Fruit fly (Drosophila melanogaster) whole organism, prepupa: Measurements from ENCODE around the gene CG32148.

Experiments used
- Blimp-1 ChIP-seq: fragments of 200-800 bp; sonication (Bioruptor generic); optimal IDR thresholded peaks from 3 replicates; lab custom pipeline; 2017; ENCODE audit warnings: missing biosample characterization, missing genetic modification characterization, mild to moderate bottlenecking, moderate library complexity, missing genetic modification reagents
- CG10631 ChIP-seq: fragments of 200-800 bp; sonication (Bioruptor generic); optimal IDR thresholded peaks from 2 replicates; lab custom pipeline; 2016; ENCODE audit warnings: missing biosample characterization, missing genetic modification characterization
- CG10669 ChIP-seq: fragments of 200-800 bp; sonication (Bioruptor generic); optimal IDR thresholded peaks from 3 replicates; lab custom pipeline; 2018; ENCODE audit warnings: missing biosample characterization, mild to moderate bottlenecking, missing genetic modification characterization, moderate library complexity
- CG11294 ChIP-seq: fragments of 200-800 bp; sonication (Bioruptor generic); IDR thresholded peaks from 2 replicates; pipeline ENCODE4 v1.3.6; 2022; ENCODE audit warnings: missing biosample characterization, missing genetic modification characterization
- CG11762 ChIP-seq: fragments of 200-800 bp; sonication (Bioruptor generic); optimal IDR thresholded peaks from 3 replicates; lab custom pipeline; 2016; ENCODE audit warnings: missing biosample characterization, missing genetic modification characterization; ENCODE audit not compliant: insufficient read depth
- CG15336 ChIP-seq: fragments of 200-800 bp; sonication (Bioruptor generic); IDR thresholded peaks from 2 replicates; pipeline ENCODE4 v1.3.6; 2022; ENCODE audit warnings: missing biosample characterization, missing genetic modification characterization
- CG1621 ChIP-seq: fragments of 200-800 bp; sonication (Bioruptor generic); optimal IDR thresholded peaks from 3 replicates; lab custom pipeline; 2018; ENCODE audit warnings: missing biosample characterization, mild to moderate bottlenecking, missing genetic modification characterization
- CG16779 ChIP-seq: fragments of 200-800 bp; sonication (Bioruptor generic); optimal IDR thresholded peaks from 3 replicates; lab custom pipeline; 2017; ENCODE audit warnings: missing biosample characterization, mild to moderate bottlenecking, missing genetic modification characterization
- CG3032 ChIP-seq: fragments of 200-800 bp; optimal IDR thresholded peaks from 2 replicates; lab custom pipeline; 2019; ENCODE audit warnings: missing biosample characterization, mild to moderate bottlenecking, missing genetic modification characterization, moderate library complexity
- CG31627 ChIP-seq: fragments of 200-800 bp; sonication (Bioruptor generic); optimal IDR thresholded peaks from 3 replicates; lab custom pipeline; 2016; ENCODE audit warnings: missing biosample characterization, missing genetic modification characterization
- CG32006 ChIP-seq: fragments of 200-800 bp; sonication (Bioruptor generic); optimal IDR thresholded peaks from 3 replicates; lab custom pipeline; 2017; ENCODE audit warnings: missing biosample characterization, mild to moderate bottlenecking, missing genetic modification characterization
- CG34406 ChIP-seq: fragments of 200-800 bp; sonication (Bioruptor generic); optimal IDR thresholded peaks from 3 replicates; lab custom pipeline; 2016; ENCODE audit warnings: missing biosample characterization, missing genetic modification characterization
- CG3919 ChIP-seq: fragments of 200-800 bp; sonication (Bioruptor generic); optimal IDR thresholded peaks from 3 replicates; lab custom pipeline; 2016; ENCODE audit warnings: missing biosample characterization, missing genetic modification characterization
- CG6163 ChIP-seq: fragments of 200-800 bp; sonication (Bioruptor generic); IDR thresholded peaks from 3 replicates; pipeline ENCODE4 v1.3.6; 2022; ENCODE audit warnings: missing biosample characterization, missing genetic modification characterization
- CG6792 ChIP-seq: fragments of 200-800 bp; sonication (Bioruptor generic); optimal IDR thresholded peaks from 3 replicates; lab custom pipeline; 2016; ENCODE audit warnings: missing biosample characterization, missing genetic modification characterization
- CG6808 ChIP-seq: fragments of 200-800 bp; sonication (Bioruptor generic); optimal IDR thresholded peaks from 3 replicates; lab custom pipeline; 2017; ENCODE audit warnings: missing biosample characterization, missing genetic modification characterization, mild to moderate bottlenecking, moderate library complexity, missing genetic modification reagents
- CG7368 ChIP-seq: fragments of 200-800 bp; sonication (Bioruptor generic); optimal IDR thresholded peaks from 3 replicates; lab custom pipeline; 2016; ENCODE audit warnings: missing biosample characterization, missing genetic modification characterization
- CG8119 ChIP-seq: fragments of 200-800 bp; sonication (Bioruptor generic); IDR thresholded peaks from 3 replicates; pipeline ENCODE4 v1.3.6; 2022; ENCODE audit warnings: missing biosample characterization, missing genetic modification characterization
- CG8319 ChIP-seq: fragments of 200-800 bp; sonication (Bioruptor generic); optimal IDR thresholded peaks from 3 replicates; lab custom pipeline; 2016; ENCODE audit warnings: missing biosample characterization, missing genetic modification characterization
- CG8632 ChIP-seq: fragments of 200-800 bp; sonication (Bioruptor generic); optimal IDR thresholded peaks from 3 replicates; lab custom pipeline; 2016; ENCODE audit warnings: missing biosample characterization, missing genetic modification characterization
- CG9139 ChIP-seq: fragments of 200-800 bp; sonication (Bioruptor generic); optimal IDR thresholded peaks from 3 replicates; lab custom pipeline; 2017; ENCODE audit warnings: missing biosample characterization, mild to moderate bottlenecking, missing genetic modification characterization
- Eip75B ChIP-seq: fragments of 200-800 bp; sonication (Bioruptor generic); optimal IDR thresholded peaks from 3 replicates; lab custom pipeline; 2016; ENCODE audit warnings: missing biosample characterization, missing genetic modification characterization
- Eip78C ChIP-seq: fragments of 200-800 bp; sonication (Bioruptor generic); peaks from one replicate; lab custom pipeline; 2016; ENCODE audit warnings: missing biosample characterization, missing genetic modification characterization
- Eip93F ChIP-seq: fragments of 200-800 bp; sonication (Bioruptor generic); optimal IDR thresholded peaks from 2 replicates; lab custom pipeline; 2016; ENCODE audit warnings: missing biosample characterization, mild to moderate bottlenecking, missing genetic modification characterization
- Ets96B ChIP-seq: fragments of 200-800 bp; optimal IDR thresholded peaks from 2 replicates; lab custom pipeline; 2019; ENCODE audit warnings: missing biosample characterization, mild to moderate bottlenecking, missing genetic modification characterization, moderate library complexity
- Gug ChIP-seq: fragments of 200-800 bp; sonication (Bioruptor generic); IDR thresholded peaks from 2 replicates; pipeline ENCODE4 v1.3.6; 2022; ENCODE audit warnings: missing biosample characterization, missing genetic modification characterization
- Hr39 ChIP-seq: fragments of 200-800 bp; sonication (Bioruptor generic); optimal IDR thresholded peaks from 2 replicates; lab custom pipeline; 2016; ENCODE audit warnings: missing biosample characterization, missing genetic modification characterization
- Hr4 ChIP-seq: fragments of 200-800 bp; sonication (Bioruptor generic); optimal IDR thresholded peaks from 3 replicates; lab custom pipeline; 2016; ENCODE audit warnings: missing biosample characterization, missing genetic modification characterization
- Lpt ChIP-seq: fragments of 200-800 bp; sonication (Bioruptor generic); optimal IDR thresholded peaks from 3 replicates; lab custom pipeline; 2016; ENCODE audit warnings: missing biosample characterization, missing genetic modification characterization
- Met ChIP-seq: fragments of 200-800 bp; sonication (Bioruptor generic); optimal IDR thresholded peaks from 3 replicates; lab custom pipeline; 2016; ENCODE audit warnings: missing biosample characterization, missing genetic modification characterization
- OdsH ChIP-seq: fragments of 200-800 bp; sonication (Bioruptor generic); optimal IDR thresholded peaks from 3 replicates; lab custom pipeline; 2016; ENCODE audit warnings: missing biosample characterization, missing genetic modification characterization
- Sox102F ChIP-seq: fragments of 200-800 bp; sonication (Bioruptor generic); optimal IDR thresholded peaks from 2 replicates; lab custom pipeline; 2016; ENCODE audit warnings: missing biosample characterization, mild to moderate bottlenecking, missing genetic modification characterization
- Sox14 ChIP-seq: fragments of 200-800 bp; sonication (Bioruptor generic); optimal IDR thresholded peaks from 3 replicates; lab custom pipeline; 2016; ENCODE audit warnings: missing biosample characterization, missing genetic modification characterization
- Sox15 ChIP-seq: fragments of 200-800 bp; sonication (Bioruptor generic); optimal IDR thresholded peaks from 3 replicates; lab custom pipeline; 2016; ENCODE audit warnings: missing biosample characterization, missing genetic modification characterization
- achi ChIP-seq: fragments of 200-800 bp; sonication (Bioruptor generic); optimal IDR thresholded peaks from 3 replicates; lab custom pipeline; 2016; ENCODE audit warnings: missing biosample characterization, missing genetic modification characterization
- acj6 ChIP-seq: fragments of 200-800 bp; sonication (Bioruptor generic); optimal IDR thresholded peaks from 3 replicates; lab custom pipeline; 2016; ENCODE audit warnings: missing biosample characterization, missing genetic modification characterization
- dac ChIP-seq: fragments of 200-800 bp; sonication (Bioruptor generic); optimal IDR thresholded peaks from 2 replicates; lab custom pipeline; 2017; ENCODE audit warnings: missing biosample characterization, mild to moderate bottlenecking, missing genetic modification characterization
- dsx ChIP-seq: fragments of 200-800 bp; optimal IDR thresholded peaks from 3 replicates; lab custom pipeline; 2019; ENCODE audit warnings: missing biosample characterization, mild to moderate bottlenecking, missing genetic modification characterization, moderate library complexity; ENCODE audit not compliant: poor library complexity, severe bottlenecking
- esn ChIP-seq: fragments of 200-800 bp; sonication (Bioruptor generic); optimal IDR thresholded peaks from 2 replicates; lab custom pipeline; 2016; ENCODE audit warnings: missing biosample characterization, mild to moderate bottlenecking, missing genetic modification characterization, moderate library complexity
- fd59A ChIP-seq: fragments of 200-800 bp; sonication (Bioruptor generic); optimal IDR thresholded peaks from 2 replicates; lab custom pipeline; 2017; ENCODE audit warnings: missing biosample characterization, mild to moderate bottlenecking, missing genetic modification characterization, missing genetic modification reagents
- fd85E ChIP-seq: fragments of 200-800 bp; sonication (Bioruptor generic); optimal IDR thresholded peaks from 3 replicates; lab custom pipeline; 2016; ENCODE audit warnings: missing biosample characterization, missing genetic modification characterization
- fkh ChIP-seq: fragments of 200-800 bp; sonication (Bioruptor generic); optimal IDR thresholded peaks from 3 replicates; lab custom pipeline; 2017; ENCODE audit warnings: missing biosample characterization, mild to moderate bottlenecking, missing genetic modification characterization, moderate library complexity
- net ChIP-seq: fragments of 200-800 bp; sonication (Bioruptor generic); optimal IDR thresholded peaks from 3 replicates; lab custom pipeline; 2016; ENCODE audit warnings: missing biosample characterization, missing genetic modification characterization
- pdm3 ChIP-seq: fragments of 200-800 bp; sonication (Bioruptor generic); optimal IDR thresholded peaks from 3 replicates; lab custom pipeline; 2016; ENCODE audit warnings: missing biosample characterization, missing genetic modification characterization
- salr ChIP-seq, 2 experiments: fragments of 200-800 bp; sonication (Bioruptor generic); optimal IDR thresholded peaks; 3 replicates each; lab custom pipeline; 2016 to 2018; ENCODE audit warnings: missing biosample characterization in 2 of 2, missing genetic modification characterization in 2 of 2, mild to moderate bottlenecking in 1 of 2
- spab ChIP-seq: fragments of 200-800 bp; sonication (Bioruptor generic); optimal IDR thresholded peaks from 2 replicates; lab custom pipeline; 2017; ENCODE audit warnings: missing biosample characterization, mild to moderate bottlenecking, missing genetic modification characterization, missing genetic modification reagents
- ss ChIP-seq, 2 experiments: fragments of 200-800 bp; sonication (Bioruptor generic); optimal IDR thresholded peaks; 2 replicates in 1 of 2; 3 replicates in 1 of 2; lab custom pipeline; 2017 to 2018; ENCODE audit warnings: mild to moderate bottlenecking in 2 of 2, missing biosample characterization in 2 of 2, missing genetic modification characterization in 2 of 2, moderate library complexity in 1 of 2
- svp ChIP-seq: fragments of 200-800 bp; sonication (Bioruptor generic); peaks from one replicate; lab custom pipeline; 2016; ENCODE audit warnings: missing biosample characterization, missing genetic modification characterization

CG32148 gene

DNA sequence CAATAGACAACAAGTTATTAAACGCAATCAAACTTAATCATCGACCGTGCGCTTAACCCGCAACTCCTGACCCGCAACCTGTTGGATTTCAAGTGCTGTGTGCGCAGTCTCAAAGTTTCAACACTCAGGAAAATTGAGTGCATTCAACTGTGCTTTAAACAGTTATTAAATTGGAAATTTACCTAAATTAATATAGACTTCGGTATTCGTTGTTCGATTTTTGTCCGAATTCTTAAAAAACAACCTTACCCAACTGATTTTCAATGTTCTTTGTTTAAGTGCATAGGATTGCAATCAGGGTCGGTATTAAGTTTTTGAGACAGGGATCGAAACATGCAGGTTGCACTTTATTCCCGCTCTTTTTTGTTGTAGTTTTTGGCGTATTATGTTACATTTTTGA, 18.2 kb upstream of the CG32148 start (continued):
- TF ChIP-seq Ets96B (tag; lab: Kevin White, UChicago) (peak; percentile 57), achi (GFP tag; lab: Kevin White, UChicago) (peak; percentile 63), Sox102F (GFP tag; lab: Kevin White, UChicago) (peak; percentile 63), CG31627 (GFP tag; lab: Kevin White, UChicago) (peak; percentile 39), CG3032 (tag; lab: Kevin White, UChicago) (peak; percentile 16), Hr39 (GFP tag; lab: Kevin White, UChicago) (peak; percentile 64), fkh (GFP tag; lab: Kevin White, UChicago) (no peak), Sox15 (GFP tag; lab: Kevin White, UChicago) (no peak)

DNA sequence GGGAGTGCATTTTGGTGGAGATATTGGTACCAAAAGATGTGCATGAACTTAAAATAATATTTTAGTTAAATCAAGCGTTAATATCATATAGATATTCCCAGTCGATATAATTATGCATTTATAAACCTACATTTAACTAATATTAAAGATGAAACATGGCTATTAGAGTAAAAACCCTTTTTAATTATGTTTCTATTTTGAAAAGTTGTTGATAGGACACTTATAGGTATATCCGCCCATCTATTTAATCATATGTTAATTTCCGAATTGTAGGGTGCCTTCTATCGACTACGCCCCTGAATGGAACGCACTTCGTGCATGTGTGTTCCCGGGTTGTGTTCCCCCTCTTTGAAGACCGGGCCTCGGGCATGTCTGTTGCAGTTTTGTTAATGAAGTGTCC, 17.5 kb upstream of the CG32148 start:
- TF ChIP-seq net (GFP tag; lab: Kevin White, UChicago), result peak; percentile 15
- TF ChIP-seq CG31627 (GFP tag; lab: Kevin White, UChicago), result peak; percentile 2
- peak; percentile 51 for TF ChIP-seq CG10669
- peak; percentile 67 for TF ChIP-seq CG10631 (GFP tag; lab: Kevin White, UChicago)
- peak; percentile 52 for TF ChIP-seq fd59A (GFP tag; lab: Kevin White, UChicago)
- peak; percentile 50 for TF ChIP-seq CG3032 (tag; lab: Kevin White, UChicago)
- TF ChIP-seq Met, result peak; percentile 9
- TF ChIP-seq Blimp-1 (GFP tag; lab: Kevin White, UChicago), result no peak
- TF ChIP-seq Eip78C (GFP tag; lab: Kevin White, UChicago), result peak; percentile 89
- 0 out of 3 replicates have a peak, but pooled peaks have one; percentile 41 for TF ChIP-seq CG6163
- TF ChIP-seq CG3919 (GFP tag; lab: Kevin White, UChicago), result peak; percentile 40
- peak; percentile 37 for TF ChIP-seq Eip75B (GFP tag; lab: Kevin White, UChicago)
- no peak for TF ChIP-seq CG8119 (GFP tag; lab: Robert Waterston, UW)
- peak in 1 of 2 experiments; percentile 27 for TF ChIP-seq salr (GFP tag; optimal IDR thresholded peaks at IDR 0.05; lab: Kevin White, UChicago)
- 0 out of 2 replicates have a peak, but pooled peaks have one; percentile 10 for TF ChIP-seq Gug (GFP tag; lab: Robert Waterston, UW)
- TF ChIP-seq dac, result peak; percentile 2
- TF ChIP-seq Hr4 (GFP tag; lab: Kevin White, UChicago), result peak; percentile 14
- TF ChIP-seq CG15336 (GFP tag; lab: Robert Waterston, UW), result peak; percentile 43
- no peak for TF ChIP-seq CG11762 (GFP tag; lab: Kevin White, UChicago)
- no peak for TF ChIP-seq CG11294 (GFP tag; lab: Robert Waterston, UW)
- TF ChIP-seq CG8632 (GFP tag; lab: Kevin White, UChicago), result no peak
- TF ChIP-seq esn (GFP tag; lab: Kevin White, UChicago), result no peak
- TF ChIP-seq Sox102F (GFP tag; lab: Kevin White, UChicago), result no peak
- TF ChIP-seq Eip93F (GFP tag; lab: Kevin White, UChicago), result no peak
- peak; percentile 35 for TF ChIP-seq acj6
- TF ChIP-seq dsx (GFP tag; lab: Kevin White, UChicago), result peak; percentile 67
- peak; percentile 30 for TF ChIP-seq CG6792 (GFP tag; lab: Kevin White, UChicago)
- peak; percentile 23 for TF ChIP-seq Sox14
- peak; percentile 67 for TF ChIP-seq spab (GFP tag; lab: Kevin White, UChicago)
- TF ChIP-seq CG16779, result peak; percentile 8
- TF ChIP-seq svp, result no peak
- TF ChIP-seq CG6808 (GFP tag; lab: Kevin White, UChicago), result peak; percentile 61
- no peak for TF ChIP-seq CG8319
- TF ChIP-seq fd85E (GFP tag; lab: Kevin White, UChicago), result no peak
- no peak for TF ChIP-seq fkh (GFP tag; lab: Kevin White, UChicago)
- TF ChIP-seq CG32006, result peak; percentile 51
- TF ChIP-seq CG9139 (GFP tag; lab: Kevin White, UChicago), result no peak
- TF ChIP-seq CG34406 (GFP tag; lab: Kevin White, UChicago), result peak; percentile 16
- peak; percentile 71 for TF ChIP-seq Ets96B (tag; lab: Kevin White, UChicago)
- TF ChIP-seq OdsH, result peak; percentile 44
- TF ChIP-seq CG1621 (tag; lab: Kevin White, UChicago), result peak; percentile 1
- TF ChIP-seq pdm3, result peak; percentile 10
- no peak for TF ChIP-seq Lpt (GFP tag; lab: Kevin White, UChicago)
- peak; percentile 5 for TF ChIP-seq CG7368
- TF ChIP-seq achi (GFP tag; lab: Kevin White, UChicago), result peak; percentile 46
- TF ChIP-seq ss (GFP tag; optimal IDR thresholded peaks at IDR 0.05; lab: Kevin White, UChicago), result peak; percentile 42 to 61
